Fruit fly (Drosophila melanogaster): ENCODE results near the gene Uch.
A peak's percentile ranks its signal among the peaks of the same experiment; 100 is the strongest.

Gene Uch

dm6 chr2L:2202018-2202852 lies 11.8 kb downstream of the Uch start (continued):
- TF ChIP-seq mld (GFP tag; IDR thresholded peaks at IDR 0.05; ENCODE audit: partially characterized antibody) (peak; percentile 72; the same call in 2 of the 3 replicates), bcd (GFP tag; optimal IDR thresholded peaks at IDR 0.05) (peak; percentile 97), psq (GFP tag; optimal IDR thresholded peaks at IDR 0.05) (peak; percentile 95), CG31224 (GFP tag; IDR thresholded peaks at IDR 0.05) (peak; percentile 93), CG11723 (GFP tag; optimal IDR thresholded peaks at IDR 0.05) (peak; percentile 97), usp (GFP tag; optimal IDR thresholded peaks at IDR 0.05) (no peak), CG11504 (tag; optimal IDR thresholded peaks at IDR 0.05) (peak; percentile 98), CHES-1-like (GFP tag; optimal IDR thresholded peaks at IDR 0.05) (peak; percentile 95), Ada2b (GFP tag; IDR thresholded peaks at IDR 0.05) (peak; percentile 99), stwl (tag; optimal IDR thresholded peaks at IDR 0.05) (peak; percentile 96), jumu (GFP tag; optimal IDR thresholded peaks at IDR 0.05) (peak; percentile 98), gt (GFP tag; IDR thresholded peaks at IDR 0.05) (peak; percentile 99), CG11456 (GFP tag; IDR thresholded peaks at IDR 0.05) (peak; percentile 89), CG7372 (GFP tag; IDR thresholded peaks at IDR 0.05) (peak; percentile 96), dmrt11E (tag; optimal IDR thresholded peaks at IDR 0.05) (peak; percentile 100), CG9817 (tag; optimal IDR thresholded peaks at IDR 0.05) (peak; percentile 87), seq (GFP tag; IDR thresholded peaks at IDR 0.05) (peak; percentile 98), repo (GFP tag; optimal IDR thresholded peaks at IDR 0.05) (peak; percentile 97), lov (optimal IDR thresholded peaks at IDR 0.05) (no peak), lov (GFP tag; IDR thresholded peaks at IDR 0.05) (peak; percentile 100), CG2875 (GFP tag; optimal IDR thresholded peaks at IDR 0.05) (peak; percentile 100), pzg (GFP tag; optimal IDR thresholded peaks at IDR 0.05) (no peak), Dp (GFP tag; optimal IDR thresholded peaks at IDR 0.05) (peak; percentile 26), Usf (GFP tag; optimal IDR thresholded peaks at IDR 0.05) (peak; percentile 93), E2f1 (GFP tag; IDR thresholded peaks at IDR 0.05) (peak; percentile 99), CG16813 (GFP tag; IDR thresholded peaks at IDR 0.05; ENCODE audit: partially characterized antibody) (peak; percentile 76), Meics (GFP tag; optimal IDR thresholded peaks at IDR 0.05) (peak; percentile 86), ap (GFP tag; IDR thresholded peaks at IDR 0.05) (peak; percentile 99), GATAe (GFP tag; conservative IDR thresholded peaks at IDR 0.05) (0 out of 2 replicates have a peak, but pooled peaks have one; percentile 22), CG7963 (GFP tag; IDR thresholded peaks at IDR 0.05; ENCODE audit: partially characterized antibody) (peak; percentile 65), CG10209 (GFP tag; optimal IDR thresholded peaks at IDR 0.05) (peak; percentile 98), Aef1 (GFP tag; IDR thresholded peaks at IDR 0.05) (peak; percentile 95), CG14441 (GFP tag; IDR thresholded peaks at IDR 0.05) (peak; percentile 98), sob (GFP tag; IDR thresholded peaks at IDR 0.05) (peak; percentile 95), Dad (GFP tag; optimal IDR thresholded peaks at IDR 0.05) (peak; percentile 97), slou (GFP tag; optimal IDR thresholded peaks at IDR 0.05) (peak; percentile 78), CG33557 (GFP tag; optimal IDR thresholded peaks at IDR 0.05) (peak; percentile 99), disco-r (GFP tag; optimal IDR thresholded peaks at IDR 0.05) (peak; percentile 96), CG11085 (GFP tag; IDR thresholded peaks at IDR 0.05) (peak; percentile 89), YL-1 (GFP tag; optimal IDR thresholded peaks at IDR 0.05) (peak; percentile 94), ham (GFP tag; IDR thresholded peaks at IDR 0.05) (0 out of 2 replicates have a peak, but pooled peaks have one; percentile 35), Dek (tag; optimal IDR thresholded peaks at IDR 0.05) (peak; percentile 92), CG1603 (tag; optimal IDR thresholded peaks at IDR 0.05) (peak; percentile 99), jing (GFP tag; optimal IDR thresholded peaks at IDR 0.05) (peak; percentile 99), CG15514 (GFP tag; optimal IDR thresholded peaks at IDR 0.05) (peak; percentile 67), grau (tag; optimal IDR thresholded peaks at IDR 0.05) (peak; percentile 97), sna (GFP tag; IDR thresholded peaks at IDR 0.05; ENCODE audit: partially characterized antibody) (peak; percentile 80), CG7839 (tag; optimal IDR thresholded peaks at IDR 0.05) (peak; percentile 99), Lim3 (GFP tag; IDR thresholded peaks at IDR 0.05) (peak; percentile 98)
